Worm (Caenorhabditis elegans): ENCODE results near the gene C11H1.7.

- TF ChIP-seq him-1 (tag; optimal IDR thresholded peaks at IDR 0.05) (no peak), W03F9.2 (tag; optimal IDR thresholded peaks at IDR 0.05) (no peak), dao-5 (tag; optimal IDR thresholded peaks at IDR 0.05) (no peak)
These were observed 13.2 kb downstream of the C11H1.7 start, which contains the start of gene sel-7 for ce11 chrX:14340381-14340780.

Data from whole organism, L4/young adult.